Fruit fly (Drosophila melanogaster) whole organism, wandering third instar larva: ENCODE measurements around the gene trem.

Experiments
- Abd-B ChIP-seq: fragments of >200 bp; optimal IDR thresholded peaks from 2 replicates; lab custom pipeline; 2017; ENCODE audit warnings: missing biosample characterization, missing genetic modification characterization
- CG9705 ChIP-seq: fragments of 200-800 bp; sonication (Bioruptor generic); optimal IDR thresholded peaks from 2 replicates; lab custom pipeline; 2018; ENCODE audit warnings: missing biosample characterization, mild to moderate bottlenecking, missing genetic modification characterization
- CrebA ChIP-seq: fragments of 200-800 bp; sonication (Bioruptor generic); optimal IDR thresholded peaks from 2 replicates; lab custom pipeline; 2016; ENCODE audit warnings: missing biosample characterization, mild to moderate bottlenecking, missing genetic modification characterization, borderline replicate concordance
- Dfd ChIP-seq: fragments of >200 bp; optimal IDR thresholded peaks from 2 replicates; lab custom pipeline; 2017; ENCODE audit warnings: missing biosample characterization, missing genetic modification characterization
- HLH106 ChIP-seq: fragments of 200-800 bp; optimal IDR thresholded peaks from 3 replicates; lab custom pipeline; 2019; ENCODE audit warnings: missing biosample characterization, mild to moderate bottlenecking, missing genetic modification characterization, moderate library complexity
- Hr78 ChIP-seq: fragments of >200 bp; optimal IDR thresholded peaks from 2 replicates; lab custom pipeline; 2017; ENCODE audit warnings: missing biosample characterization, missing genetic modification characterization
- Hr83 ChIP-seq: fragments of 200-300 bp; sonication (Bioruptor generic); optimal IDR thresholded peaks from 2 replicates; lab custom pipeline; 2016; ENCODE audit warnings: missing biosample characterization, mild to moderate bottlenecking, missing genetic modification characterization, moderate library complexity; ENCODE audit not compliant: poor library complexity, severe bottlenecking
- Jra ChIP-seq: sonication (Bioruptor generic); optimal IDR thresholded peaks from 2 replicates; lab custom pipeline; 2016; ENCODE audit warnings: missing biosample characterization, missing genetic modification characterization
- Mio ChIP-seq: sonication (Bioruptor generic); optimal IDR thresholded peaks from 2 replicates; lab custom pipeline; 2016; ENCODE audit warnings: missing biosample characterization, missing genetic modification characterization
- N ChIP-seq: fragments of >200 bp; optimal IDR thresholded peaks from 2 replicates; lab custom pipeline; 2018; ENCODE audit warnings: missing biosample characterization, missing external identifiers, missing genetic modification characterization
- OdsH ChIP-seq: fragments of 200-800 bp; sonication (Bioruptor generic); optimal IDR thresholded peaks from 2 replicates; lab custom pipeline; 2016; ENCODE audit warnings: missing biosample characterization, mild to moderate bottlenecking, missing genetic modification characterization
- Rel ChIP-seq, 2 experiments: fragments of 200-800 bp; sonication (Bioruptor generic) in 1 of 2; optimal IDR thresholded peaks; 2 replicates in 1 of 2; 3 replicates in 1 of 2; lab custom pipeline; 2016 to 2019; ENCODE audit warnings: mild to moderate bottlenecking in 2 of 2, missing biosample characterization in 2 of 2, missing genetic modification characterization in 2 of 2, moderate library complexity in 1 of 2
- Sp1 ChIP-seq: fragments of 200-800 bp; sonication (Bioruptor generic); optimal IDR thresholded peaks from 3 replicates; lab custom pipeline; 2019; ENCODE audit warnings: missing biosample characterization, mild to moderate bottlenecking, missing genetic modification characterization, moderate library complexity
- Vsx2 ChIP-seq: fragments of 200-300, 225-300 bp; sonication (Bioruptor generic); optimal IDR thresholded peaks from 2 replicates; lab custom pipeline; 2018; ENCODE audit warnings: missing biosample characterization, missing genetic modification characterization; ENCODE audit not compliant: partially characterized antibody
- br ChIP-seq: fragments of 200-800 bp; sonication (Bioruptor generic); optimal IDR thresholded peaks from 2 replicates; lab custom pipeline; 2016; ENCODE audit warnings: missing biosample characterization, missing genetic modification characterization
- dl ChIP-seq, 2 experiments: fragments of 175-275, 200-275 bp in 1 of 2; fragments of 200-275 bp in 1 of 2; sonication (Bioruptor generic); optimal IDR thresholded peaks; lab custom pipeline; 2018; ENCODE audit warnings: mild to moderate bottlenecking in 2 of 2, missing biosample characterization in 2 of 2, missing genetic modification characterization in 2 of 2, moderate library complexity in 2 of 2; ENCODE audit not compliant: partially characterized antibody in 2 of 2, insufficient read depth in 1 of 2
- dmrt93B ChIP-seq: fragments of 200-800 bp; sonication (Bioruptor generic); optimal IDR thresholded peaks from 2 replicates; lab custom pipeline; 2018; ENCODE audit warnings: missing biosample characterization, mild to moderate bottlenecking, missing genetic modification characterization
- ey ChIP-seq: fragments of 200-800 bp; sonication (Bioruptor generic); optimal IDR thresholded peaks from 2 replicates; lab custom pipeline; 2016; ENCODE audit warnings: missing biosample characterization, missing genetic modification characterization
- fru ChIP-seq: fragments of 200-800 bp; sonication (Bioruptor generic); optimal IDR thresholded peaks from 3 replicates; lab custom pipeline; 2016; ENCODE audit warnings: missing biosample characterization, mild to moderate bottlenecking, missing genetic modification characterization
- h ChIP-seq: fragments of 200-800 bp; sonication (Bioruptor generic); optimal IDR thresholded peaks from 3 replicates; lab custom pipeline; 2016; ENCODE audit warnings: missing biosample characterization, mild to moderate bottlenecking, missing genetic modification characterization
- lola ChIP-seq: fragments of >200 bp; optimal IDR thresholded peaks from 2 replicates; lab custom pipeline; 2017; ENCODE audit warnings: missing biosample characterization, missing genetic modification characterization
- pan ChIP-seq: fragments of >200 bp; optimal IDR thresholded peaks from 2 replicates; lab custom pipeline; 2017
- psq ChIP-seq: fragments of 200-800 bp; sonication (Bioruptor generic); optimal IDR thresholded peaks from 3 replicates; lab custom pipeline; 2017; ENCODE audit warnings: missing biosample characterization, mild to moderate bottlenecking, missing genetic modification characterization, moderate library complexity
- sv ChIP-seq: fragments of 200-800 bp; sonication (Bioruptor generic); optimal IDR thresholded peaks from 3 replicates; lab custom pipeline; 2016; ENCODE audit warnings: missing biosample characterization, missing genetic modification characterization
- usp ChIP-seq: fragments of >200 bp; optimal IDR thresholded peaks from 2 replicates; lab custom pipeline; 2017; ENCODE audit warnings: missing biosample characterization, missing genetic modification characterization

trem gene

DNA sequence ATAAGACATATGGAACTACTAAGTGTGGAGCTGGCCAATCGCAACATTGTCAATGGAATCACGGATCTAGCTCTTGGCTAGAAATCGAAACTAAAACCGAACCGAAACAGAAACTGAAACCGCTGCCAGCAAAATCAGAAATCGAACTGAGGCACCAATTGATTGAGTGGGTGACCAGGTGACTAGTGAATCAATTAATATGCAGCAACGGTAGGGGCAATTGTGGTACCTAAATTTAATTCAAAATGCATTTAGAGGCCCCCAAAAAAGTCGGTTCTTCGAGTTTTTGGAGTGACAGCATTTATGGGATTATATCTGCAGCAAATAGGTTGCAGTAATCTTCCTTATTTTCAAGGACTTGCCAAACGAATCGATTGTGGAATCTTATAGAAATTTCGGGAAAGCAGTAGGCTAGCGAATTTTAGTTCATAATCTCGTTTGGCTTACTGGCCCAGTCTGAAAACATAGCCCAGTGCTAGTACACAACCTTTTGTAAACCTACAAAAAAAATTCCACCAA is 17.6 kb downstream of the trem start, which contains the start of the genes CG17190 and CG4836:
CG17190 (minus strand) TSS at position 101 of the 519 bp plus-strand sequence.
CG4836 (plus strand) TSS at position 469 of the 519 bp plus-strand sequence.
- TF ChIP-seq CG9705 (GFP tag; lab: Kevin White, UChicago) (no peak), OdsH (GFP tag; lab: Kevin White, UChicago) (no peak), dmrt93B (GFP tag; lab: Kevin White, UChicago) (no peak), ey (GFP tag; lab: Kevin White, UChicago) (no peak), CrebA (no peak), dl (GFP tag; optimal IDR thresholded peaks at IDR 0.05; lab: Kevin White, UChicago; ENCODE audit: insufficient read depth in 1 of 2, partially characterized antibody in 2 of 2) (no peak)

- TF ChIP-seq OdsH (GFP tag; lab: Kevin White, UChicago) (no peak), Sp1 (GFP tag; lab: Kevin White, UChicago) (no peak), Hr83 (no peak), Mio (no peak), Abd-B (GFP tag; lab: Kevin White, UChicago) (no peak), pan (lab: Kevin White, UChicago) (no peak), Dfd (GFP tag; lab: Kevin White, UChicago) (no peak), fru (GFP tag; lab: Kevin White, UChicago) (no peak), HLH106 (tag; lab: Kevin White, UChicago) (no peak), Jra (GFP tag; lab: Kevin White, UChicago) (no peak), Vsx2 (GFP tag; lab: Kevin White, UChicago) (no peak), br (GFP tag; lab: Kevin White, UChicago) (no peak), psq (GFP tag; lab: Kevin White, UChicago) (no peak), lola (GFP tag; lab: Kevin White, UChicago) (no peak)
These were observed 18.4 kb downstream of the trem start for dm6 chr3R:20012688-20013087.

- peak; percentile 94 for TF ChIP-seq Dfd (GFP tag; lab: Kevin White, UChicago)
- TF ChIP-seq OdsH (GFP tag; lab: Kevin White, UChicago) = no peak
These were observed 20.2 kb downstream of the trem start for dm6 chr3R:20010942-20011341.

DNA sequence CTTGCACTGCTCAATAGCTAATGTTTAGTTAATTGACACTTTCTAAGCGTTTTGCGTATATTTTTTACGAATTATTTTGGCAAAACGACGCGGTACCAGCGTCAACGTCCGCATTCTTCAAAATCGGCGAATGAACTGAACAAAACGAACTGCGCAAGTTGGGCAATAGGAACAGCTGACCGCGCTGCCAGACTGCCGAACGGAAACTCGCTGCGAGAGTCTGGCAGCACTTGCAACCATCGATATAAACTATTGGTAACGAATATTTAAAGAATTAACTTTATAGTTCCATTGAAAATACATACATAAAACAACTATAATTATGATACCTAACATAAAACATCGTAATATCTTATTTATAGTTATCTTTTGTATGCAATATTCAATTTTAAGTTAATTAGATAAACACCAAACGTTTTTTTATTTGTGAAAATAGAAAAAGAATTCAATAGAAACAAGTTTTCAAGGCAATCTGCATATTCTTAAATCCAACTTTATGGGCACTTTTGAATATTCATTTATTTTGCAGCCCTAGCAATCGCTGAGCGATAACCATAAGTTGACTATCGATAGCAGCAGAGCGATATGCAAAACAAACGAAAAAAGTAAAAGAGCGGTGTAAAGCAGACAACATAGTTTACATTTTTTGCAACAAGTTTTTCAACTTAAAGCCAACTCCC is 22.6 kb downstream of the trem start, which contains the start of the genes Hs6st and MED25:
Hs6st (minus strand) TSS at position 141 of the 680 bp plus-strand sequence.
MED25 (plus strand) TSS at position 576 of the 680 bp plus-strand sequence.
- TF ChIP-seq N (GFP tag; lab: Kevin White, UChicago) = no peak
- TF ChIP-seq Hr78 = no peak
- TF ChIP-seq usp = no peak
- TF ChIP-seq fru (GFP tag; lab: Kevin White, UChicago) = peak; percentile 17
- TF ChIP-seq Sp1 (GFP tag; lab: Kevin White, UChicago) = peak; percentile 37
- peak; percentile 71 for TF ChIP-seq h
- TF ChIP-seq HLH106 (tag; lab: Kevin White, UChicago) = peak; percentile 34
- TF ChIP-seq Hr83 = peak; percentile 70
- TF ChIP-seq dmrt93B (GFP tag; lab: Kevin White, UChicago) = peak; percentile 41
- peak; percentile 32 for TF ChIP-seq sv
- no peak for TF ChIP-seq Rel (GFP tag; optimal IDR thresholded peaks at IDR 0.05; lab: Kevin White, UChicago)
- no peak for TF ChIP-seq Rel (tag; optimal IDR thresholded peaks at IDR 0.05; lab: Kevin White, UChicago)
- peak; percentile 40 for TF ChIP-seq CG9705 (GFP tag; lab: Kevin White, UChicago)
- peak; percentile 98 for TF ChIP-seq psq (GFP tag; lab: Kevin White, UChicago)

dm6 chr3R:20007399-20008285 is 23.5 kb downstream of the trem start:
- no peak for TF ChIP-seq Sp1 (GFP tag; lab: Kevin White, UChicago)
- TF ChIP-seq sv = no peak
- TF ChIP-seq pan (lab: Kevin White, UChicago) = no peak
- TF ChIP-seq, all 38 proteins: peak for 0
